Fruit fly (Drosophila melanogaster): Measurements from ENCODE around the gene Sp7.

- TF ChIP-seq CTCF (optimal IDR thresholded peaks at IDR 0.05) = no peak
- TF ChIP-seq CG8478 (optimal IDR thresholded peaks at IDR 0.05) = no peak
Observed at dm6 chr3R:7787899-7788298, 28.3 kb downstream of the Sp7 start, which contains the start of gene CG18748.
